Fruit fly (Drosophila melanogaster): ENCODE data around the gene CG15386.

Gene CG15386

dm6 chr2L:2193357-2193780 lies 23.7 kb downstream of the CG15386 start (continued):
- TF ChIP-seq CG17612 (GFP tag; IDR thresholded peaks at IDR 0.05) (no peak), ems (GFP tag; optimal IDR thresholded peaks at IDR 0.05) (peak; percentile 37), Ptx1 (GFP tag; IDR thresholded peaks at IDR 0.05) (no peak), knrl (GFP tag; IDR thresholded peaks at IDR 0.05; ENCODE audit: partially characterized antibody) (no peak), CG15601 (tag; optimal IDR thresholded peaks at IDR 0.05) (peak; percentile 65), CG10321 (GFP tag; IDR thresholded peaks at IDR 0.05) (no peak), br (optimal IDR thresholded peaks at IDR 0.05) (no peak), Hr3 (GFP tag; optimal IDR thresholded peaks at IDR 0.05) (no peak), zf30C (GFP tag; optimal IDR thresholded peaks at IDR 0.05) (peak; percentile 59), CoRest (tag; optimal IDR thresholded peaks at IDR 0.05) (peak; percentile 52), CG2116 (GFP tag; optimal IDR thresholded peaks at IDR 0.05) (peak; percentile 99), CG1832 (GFP tag; optimal IDR thresholded peaks at IDR 0.05) (peak; percentile 96), slbo (GFP tag; IDR thresholded peaks at IDR 0.05) (no peak), CG2678 (tag; optimal IDR thresholded peaks at IDR 0.05) (peak; percentile 50), pfk (GFP tag; optimal IDR thresholded peaks at IDR 0.05) (peak; percentile 40), tgo (GFP tag; IDR thresholded peaks at IDR 0.05) (no peak), Dad (GFP tag; optimal IDR thresholded peaks at IDR 0.05) (peak; percentile 47), sens-2 (GFP tag; IDR thresholded peaks at IDR 0.05) (no peak), fu2 (GFP tag; optimal IDR thresholded peaks at IDR 0.05) (no peak), CG32767 (GFP tag; IDR thresholded peaks at IDR 0.05) (no peak), CG10979 (tag; optimal IDR thresholded peaks at IDR 0.05) (peak; percentile 22), sd (tag; optimal IDR thresholded peaks at IDR 0.05) (peak; percentile 92), wdn (GFP tag; IDR thresholded peaks at IDR 0.05) (no peak), CG14667 (GFP tag; IDR thresholded peaks at IDR 0.05) (no peak), BtbVII (GFP tag; optimal IDR thresholded peaks at IDR 0.05) (peak; percentile 55), slou (GFP tag; optimal IDR thresholded peaks at IDR 0.05) (no peak), slp2 (GFP tag; optimal IDR thresholded peaks at IDR 0.05) (no peak), CG10654 (GFP tag; optimal IDR thresholded peaks at IDR 0.05) (no peak), CG10431 (GFP tag; optimal IDR thresholded peaks at IDR 0.05) (peak; percentile 42), prd (optimal IDR thresholded peaks at IDR 0.05) (no peak), prd (GFP tag; IDR thresholded peaks at IDR 0.05) (no peak), disco-r (GFP tag; optimal IDR thresholded peaks at IDR 0.05) (peak; percentile 15), CG12769 (tag; optimal IDR thresholded peaks at IDR 0.05) (peak; percentile 79), Gsc (GFP tag; IDR thresholded peaks at IDR 0.05) (no peak), CG3838 (GFP tag; optimal IDR thresholded peaks at IDR 0.05) (no peak), CG14965 (GFP tag; optimal IDR thresholded peaks at IDR 0.05; ENCODE audit: borderline replicate concordance) (no peak), BEAF-32 (GFP tag; optimal IDR thresholded peaks at IDR 0.05) (peak; percentile 59), Sox100B (GFP tag; optimal IDR thresholded peaks at IDR 0.05) (no peak), lola (GFP tag; optimal IDR thresholded peaks at IDR 0.05) (no peak), yki (optimal IDR thresholded peaks at IDR 0.05) (no peak), CG17568 (GFP tag; optimal IDR thresholded peaks at IDR 0.05) (peak; percentile 17), CG10543 (GFP tag; optimal IDR thresholded peaks at IDR 0.05) (peak; percentile 96), Rx (GFP tag; IDR thresholded peaks at IDR 0.05) (no peak), zfh1 (GFP tag; IDR thresholded peaks at IDR 0.05) (no peak), jing (GFP tag; optimal IDR thresholded peaks at IDR 0.05) (no peak), so (GFP tag; IDR thresholded peaks at IDR 0.05) (no peak), grau (tag; optimal IDR thresholded peaks at IDR 0.05) (peak; percentile 47), gem (tag; optimal IDR thresholded peaks at IDR 0.05) (no peak), luna (GFP tag; optimal IDR thresholded peaks at IDR 0.05) (no peak), gcm (GFP tag; optimal IDR thresholded peaks at IDR 0.05) (peak; percentile 62), MTF-1 (GFP tag; optimal IDR thresholded peaks at IDR 0.05; ENCODE audit: borderline replicate concordance) (peak; percentile 55), hkb (optimal IDR thresholded peaks at IDR 0.05) (peak; percentile 79), hkb (GFP tag; IDR thresholded peaks at IDR 0.05) (no peak)

Measured in whole organism, embryonic.